Worm (Caenorhabditis elegans) whole organism, L1 larva: ENCODE measurements around the gene C51E3.6.

ENCODE experiments used
- aly-2 ChIP-seq: fragments of 150-350 bp; optimal IDR thresholded peaks from 2 replicates; lab custom pipeline; 2014; ENCODE audit warnings: missing biosample characterization, missing genetic modification characterization
- efl-1 ChIP-seq, 4 experiments: fragments of 150-350 bp; optimal IDR thresholded peaks in 3 of 4; peaks in 1 of 4; 1 replicate in 1 of 4; 2 replicates in 3 of 4; lab custom pipeline; 2014; ENCODE audit warnings: missing biosample characterization in 2 of 4, missing genetic modification characterization in 2 of 4, missing genetic modification reagents in 2 of 4
- nhr-12 ChIP-seq: sonication (generic microtip); optimal IDR thresholded peaks from 2 replicates; lab custom pipeline; 2017; ENCODE audit warnings: missing biosample characterization, missing genetic modification characterization
- nhr-19 ChIP-seq: fragments of 200-800 bp; sonication (Bioruptor generic); conservative IDR thresholded peaks from 2 replicates; pipeline ENCODE4 v1.3.6; 2022; ENCODE audit warnings: missing genetic modification characterization, missing compliant biosample characterization
- nhr-28 ChIP-seq: fragments of 150-350 bp; optimal IDR thresholded peaks from 2 replicates; lab custom pipeline; 2014; ENCODE audit warnings: missing biosample characterization, missing genetic modification characterization
- nhr-85 ChIP-seq: sonication (generic microtip); peaks from one replicate; lab custom pipeline; 2016; ENCODE audit warnings: missing genetic modification characterization, inconsistent platforms, missing compliant biosample characterization
- sptf-1 ChIP-seq: fragments of 150-350 bp; optimal IDR thresholded peaks from 2 replicates; lab custom pipeline; 2014; ENCODE audit warnings: missing biosample characterization, missing genetic modification characterization
- unc-30 ChIP-seq: sonication (generic microtip); optimal IDR thresholded peaks from 2 replicates; lab custom pipeline; 2017; ENCODE audit warnings: missing biosample characterization, missing genetic modification characterization
- unc-98 ChIP-seq: fragments of 200-800 bp; sonication (Bioruptor generic); IDR thresholded peaks from 2 replicates; pipeline ENCODE4 v1.3.6; 2022; ENCODE audit warnings: missing genetic modification characterization, missing compliant biosample characterization

ce11 chrV:10134077-10134693 is 32.1 kb downstream of the C51E3.6 start, which contains the start of the genes C08B6.18, wdr-20 and C08B6.8:
- TF ChIP-seq unc-98 (GFP tag; lab: Robert Waterston, UW): no peak
- TF ChIP-seq aly-2: no peak
- peak; percentile 28 to 30 for TF ChIP-seq efl-1 (optimal IDR thresholded peaks at IDR 0.05; lab: Kevin White, UChicago)
- peak; percentile 42 to 87 for TF ChIP-seq efl-1 (GFP tag; optimal IDR thresholded peaks at IDR 0.05 in 1 of 2; lab: Kevin White, UChicago)
- TF ChIP-seq nhr-12 (tag; lab: Kevin White, UChicago): no peak
- no peak for TF ChIP-seq nhr-28 (tag; lab: Kevin White, UChicago)
- TF ChIP-seq nhr-19 (GFP tag; lab: Robert Waterston, UW): no peak
- TF ChIP-seq sptf-1 (tag; lab: Kevin White, UChicago): no peak
- TF ChIP-seq unc-30: no peak
- no peak for TF ChIP-seq nhr-85 (tag; lab: Kevin White, UChicago)
